Worm (Caenorhabditis elegans): ENCODE measurements around the gene C10B5.1.

- no peak for TF ChIP-seq pag-3 (tag; optimal IDR thresholded peaks at IDR 0.05; ENCODE audit: borderline replicate concordance, insufficient read depth)
- no peak for TF ChIP-seq fkh-10 (GFP tag; optimal IDR thresholded peaks at IDR 0.05)
- TF ChIP-seq nhr-76 (tag; optimal IDR thresholded peaks at IDR 0.05) = no peak
- no peak for TF ChIP-seq pqm-1 (tag; optimal IDR thresholded peaks at IDR 0.05)
- no peak for TF ChIP-seq tbx-2 (tag; optimal IDR thresholded peaks at IDR 0.05)
- TF ChIP-seq efl-3 (GFP tag; optimal IDR thresholded peaks at IDR 0.05) = no peak
- TF ChIP-seq nhr-11 (tag; optimal IDR thresholded peaks at IDR 0.05) = no peak
- TF ChIP-seq pax-3 (tag; optimal IDR thresholded peaks at IDR 0.05) = no peak
- TF ChIP-seq C04F5.9 (tag; optimal IDR thresholded peaks at IDR 0.05) = no peak
- TF ChIP-seq snpc-4 (tag; optimal IDR thresholded peaks at IDR 0.05) = no peak
- TF ChIP-seq tlp-1 (tag; optimal IDR thresholded peaks at IDR 0.05) = no peak
- no peak for TF ChIP-seq blmp-1 (tag; optimal IDR thresholded peaks at IDR 0.05)
Measured at ce11 chrV:8586472-8586871, 5.4 kb downstream of the C10B5.1 start.

All from whole organism, L1 larva.